Worm (Caenorhabditis elegans) whole organism, young adult: ENCODE results near the gene T16G1.3.

Experiments
- F57C9.4 ChIP-seq: sonication (generic microtip); optimal IDR thresholded peaks from 2 replicates; lab custom pipeline; 2017; ENCODE audit warnings: mild to moderate bottlenecking, missing genetic modification characterization, missing compliant biosample characterization
- ZK185.1 ChIP-seq: sonication (generic microtip); optimal IDR thresholded peaks from 2 replicates; lab custom pipeline; 2016; ENCODE audit warnings: mild to moderate bottlenecking, missing genetic modification characterization, missing compliant biosample characterization; ENCODE audit not compliant: poor library complexity, severe bottlenecking
- ama-1 ChIP-seq, 3 experiments: fragments of 150-350 bp in 1 of 3; sonication (generic microtip) in 2 of 3; optimal IDR thresholded peaks; 2 replicates each; lab custom pipeline; 2014 to 2018; ENCODE audit warnings: missing biosample characterization in 2 of 3, missing genetic modification characterization in 2 of 3, missing genetic modification reagents in 2 of 3
- attf-3 ChIP-seq: fragments of 200-800 bp; sonication (Bioruptor generic); conservative IDR thresholded peaks from 2 replicates; pipeline ENCODE4 v1.3.6; 2022; ENCODE audit warnings: missing genetic modification reagents, missing genetic modification characterization, missing compliant biosample characterization
- bed-2 ChIP-seq: fragments of 200-800 bp; sonication (Bioruptor generic); IDR thresholded peaks from 2 replicates; pipeline ENCODE4 v1.3.6; 2022; ENCODE audit warnings: missing genetic modification reagents, missing genetic modification characterization, missing compliant biosample characterization
- hrde-1 ChIP-seq: sonication (generic microtip); optimal IDR thresholded peaks from 2 replicates; lab custom pipeline; 2016; ENCODE audit warnings: missing genetic modification characterization, mild to moderate bottlenecking, missing compliant biosample characterization, moderate library complexity, missing genotype, missing genetic modification reagents, borderline replicate concordance
- lin-40 ChIP-seq: sonication (generic microtip); optimal IDR thresholded peaks from 2 replicates; lab custom pipeline; 2016; ENCODE audit warnings: missing genetic modification characterization, mild to moderate bottlenecking, missing compliant biosample characterization, missing genotype, missing genetic modification reagents
- nfya-1 ChIP-seq: sonication (generic microtip); optimal IDR thresholded peaks from 2 replicates; lab custom pipeline; 2017; ENCODE audit warnings: antibody characterized with exemption, missing compliant biosample characterization, missing genetic modification characterization, borderline replicate concordance; ENCODE audit not compliant: insufficient read depth
- pbrm-1 ChIP-seq: fragments of 200-800 bp; sonication (Bioruptor generic); IDR thresholded peaks from 2 replicates; pipeline ENCODE4 v1.3.6; 2022; ENCODE audit warnings: missing genetic modification reagents, missing genetic modification characterization, missing compliant biosample characterization
- rcor-1 ChIP-seq: fragments of 200-800 bp; sonication (Bioruptor generic); IDR thresholded peaks from 2 replicates; pipeline ENCODE4 v1.3.6; 2022; ENCODE audit warnings: missing genetic modification reagents, missing genetic modification characterization, missing compliant biosample characterization
- somi-1 ChIP-seq: fragments of 200-800 bp; sonication (Bioruptor generic); optimal IDR thresholded peaks from 2 replicates; lab custom pipeline; 2018; ENCODE audit warnings: mild to moderate bottlenecking, missing genetic modification characterization, missing compliant biosample characterization

DNA sequence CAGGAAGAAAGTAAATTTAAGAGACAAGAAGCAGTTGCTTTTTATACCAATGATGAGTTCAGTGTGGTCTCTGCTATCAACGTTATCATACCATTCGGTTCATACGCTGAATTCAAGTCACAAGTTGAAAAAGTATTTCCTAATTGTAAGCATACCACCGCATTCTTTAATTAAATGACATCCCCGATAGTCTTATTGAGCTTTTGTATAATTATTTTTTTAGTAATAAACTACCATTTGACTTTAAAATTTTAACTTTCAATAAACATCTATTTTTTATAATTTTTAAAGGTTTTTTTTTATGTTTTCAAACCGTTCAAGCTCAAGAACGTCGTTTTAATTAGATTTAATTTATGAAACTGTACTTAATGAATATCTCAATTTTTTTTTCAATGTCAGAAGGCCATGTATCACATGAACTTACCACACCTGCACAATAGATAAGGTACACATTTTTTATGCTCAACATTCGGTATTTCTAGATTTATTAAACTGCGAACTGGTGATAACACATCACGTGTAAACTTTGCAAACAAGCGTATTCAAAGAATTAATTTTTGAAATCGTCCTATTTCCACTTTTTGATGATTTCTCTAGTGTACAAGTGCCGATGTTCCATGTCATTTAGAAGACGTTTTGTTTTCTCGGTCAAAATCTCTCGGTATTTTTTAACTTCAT is 2.2 kb downstream of the T16G1.3 start, which contains the start of gene T16G1.4:
- no peak for TF ChIP-seq F57C9.4 (tag; lab: Kevin White, UChicago)
- no peak for TF ChIP-seq attf-3
- no peak for TF ChIP-seq lin-40 (tag; lab: Kevin White, UChicago)
- no peak for TF ChIP-seq somi-1 (GFP tag; lab: Kevin White, UChicago)
- no peak for TF ChIP-seq bed-2 (GFP tag; lab: Robert Waterston, UW)
- no peak for TF ChIP-seq pbrm-1 (GFP tag; lab: Robert Waterston, UW)
- no peak for TF ChIP-seq nfya-1 (tag; lab: Kevin White, UChicago)
- no peak for TF ChIP-seq hrde-1
- TF ChIP-seq ZK185.1: no peak
- no peak for TF ChIP-seq rcor-1 (GFP tag; lab: Robert Waterston, UW)
- TF ChIP-seq ama-1 (optimal IDR thresholded peaks at IDR 0.05; lab: Kevin White, UChicago): no peak
- TF ChIP-seq ama-1 (GFP tag; optimal IDR thresholded peaks at IDR 0.05; lab: Kevin White, UChicago): no peak
